Fruit fly (Drosophila melanogaster) S2 (cell line): ENCODE measurements around the gene CG14731.

Experiments used
- CG8478 ChIP-seq: fragments of >200 bp; optimal IDR thresholded peaks from 2 replicates; lab custom pipeline; 2018
- CTCF ChIP-seq, 2 experiments: fragments of >200 bp; optimal IDR thresholded peaks; 2 replicates each; lab custom pipeline; 2018

DNA sequence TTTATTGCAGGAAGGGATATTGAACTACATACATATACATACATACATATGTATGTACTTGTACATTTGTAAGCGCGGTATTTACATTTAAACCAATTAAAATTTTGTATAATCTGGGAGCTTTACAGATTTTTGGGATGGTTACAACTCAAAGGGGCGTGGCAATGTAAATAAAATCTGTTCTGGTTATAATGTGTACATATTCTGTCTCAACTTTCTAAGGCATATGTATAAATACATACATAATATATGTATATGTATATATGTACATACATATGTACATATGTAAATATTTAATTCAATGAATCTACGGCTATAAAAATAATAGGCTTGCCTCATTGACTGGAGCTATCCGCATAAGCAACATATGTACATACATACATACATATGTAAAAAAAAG lies 26.3 kb downstream of the CG14731 start:
- TF ChIP-seq CG8478 (lab: Kevin White, UChicago) (no peak), CTCF (optimal IDR thresholded peaks at IDR 0.05; lab: Kevin White, UChicago) (no peak)
